Worm (Caenorhabditis elegans): ENCODE measurements around the gene oac-32.

- no peak for TF ChIP-seq ceh-82 (tag; optimal IDR thresholded peaks at IDR 0.05)
- no peak for TF ChIP-seq unc-86 (tag; optimal IDR thresholded peaks at IDR 0.05)
- TF ChIP-seq tlp-1 (tag; optimal IDR thresholded peaks at IDR 0.05), result no peak
- no peak for TF ChIP-seq nhr-12 (tag; optimal IDR thresholded peaks at IDR 0.05)
- TF ChIP-seq nhr-76 (tag; optimal IDR thresholded peaks at IDR 0.05), result no peak
- TF ChIP-seq pag-3 (tag; optimal IDR thresholded peaks at IDR 0.05; ENCODE audit: borderline replicate concordance, insufficient read depth), result no peak
- no peak for TF ChIP-seq efl-3 (GFP tag; optimal IDR thresholded peaks at IDR 0.05)
- no peak for TF ChIP-seq nhr-19 (GFP tag; conservative IDR thresholded peaks at IDR 0.05)
These were observed 27.0 kb upstream of the oac-32 start for ce11 chrV:1572585-1572984.

Measured in whole organism, L1 larva.